Worm (Caenorhabditis elegans): ENCODE results near the gene K06A4.6.

The K06A4.6 gene

ce11 chrV:9503152-9503817 lies 22.8 kb upstream of the K06A4.6 start (continued):
- TF ChIP-seq ces-1 (GFP tag; optimal IDR thresholded peaks at IDR 0.05) (peak; percentile 67), elt-1 (tag; optimal IDR thresholded peaks at IDR 0.05; ENCODE audit: borderline replicate concordance, insufficient read depth) (no peak)

ce11 chrV:9500826-9501451 lies 20.5 kb upstream of the K06A4.6 start, which contains the start of gene swt-5:
swt-5 (plus strand) TSS chrV:9501401.
- TF ChIP-seq nhr-28 (tag; optimal IDR thresholded peaks at IDR 0.05), result no peak
- TF ChIP-seq unc-120 (tag; optimal IDR thresholded peaks at IDR 0.05; ENCODE audit: poor library complexity, severe bottlenecking), result no peak
- TF ChIP-seq ceh-39 (tag; optimal IDR thresholded peaks at IDR 0.05), result no peak
- TF ChIP-seq ceh-83 (GFP tag; optimal IDR thresholded peaks at IDR 0.05), result no peak
- TF ChIP-seq sem-2 (GFP tag; optimal IDR thresholded peaks at IDR 0.05), result no peak
- TF ChIP-seq ceh-43 (GFP tag; optimal IDR thresholded peaks at IDR 0.05), result no peak
- no peak for TF ChIP-seq lsy-2 (tag; optimal IDR thresholded peaks at IDR 0.05)
- no peak for TF ChIP-seq mls-2 (tag; optimal IDR thresholded peaks at IDR 0.05)
- TF ChIP-seq nhr-12 (tag; optimal IDR thresholded peaks at IDR 0.05), result no peak
- no peak for TF ChIP-seq lin-32 (GFP tag; optimal IDR thresholded peaks at IDR 0.05)
- TF ChIP-seq mab-5 (tag; optimal IDR thresholded peaks at IDR 0.05), result no peak
- no peak for TF ChIP-seq tbx-8 (GFP tag; optimal IDR thresholded peaks at IDR 0.05)
- TF ChIP-seq flh-1 (GFP tag; optimal IDR thresholded peaks at IDR 0.05), result no peak
- TF ChIP-seq elt-1 (tag; optimal IDR thresholded peaks at IDR 0.05; ENCODE audit: borderline replicate concordance, insufficient read depth), result no peak
- no peak for TF ChIP-seq ham-2 (GFP tag; optimal IDR thresholded peaks at IDR 0.05)
- no peak for TF ChIP-seq elt-3 (tag; optimal IDR thresholded peaks at IDR 0.05)
- no peak for TF ChIP-seq ztf-11 (tag; optimal IDR thresholded peaks at IDR 0.05)
- no peak for TF ChIP-seq bed-3 (GFP tag; optimal IDR thresholded peaks at IDR 0.05)

- TF ChIP-seq ceh-39 (tag; optimal IDR thresholded peaks at IDR 0.05) (no peak), ces-1 (GFP tag; optimal IDR thresholded peaks at IDR 0.05) (no peak)
Measured at ce11 chrV:9499295-9499694, 18.8 kb upstream of the K06A4.6 start.

- TF ChIP-seq ceh-83 (GFP tag; optimal IDR thresholded peaks at IDR 0.05), result no peak
- TF ChIP-seq unc-39 (tag; optimal IDR thresholded peaks at IDR 0.05), result no peak
- no peak for TF ChIP-seq lsy-2 (tag; optimal IDR thresholded peaks at IDR 0.05)
- no peak for TF ChIP-seq M03D4.4 (tag; optimal IDR thresholded peaks at IDR 0.05)
- no peak for TF ChIP-seq ces-1 (GFP tag; optimal IDR thresholded peaks at IDR 0.05)
- no peak for TF ChIP-seq nhr-12 (tag; optimal IDR thresholded peaks at IDR 0.05)
Measured at ce11 chrV:9496742-9497141, 16.3 kb upstream of the K06A4.6 start, which contains the start of gene gsnl-1. gsnl-1 (plus strand) TSS chrV:9497042.

- no peak for TF ChIP-seq tbx-8 (GFP tag; optimal IDR thresholded peaks at IDR 0.05)
- TF ChIP-seq mep-1 (tag; optimal IDR thresholded peaks at IDR 0.05), result no peak
- no peak for TF ChIP-seq nhr-2 (tag; optimal IDR thresholded peaks at IDR 0.05)
- no peak for TF ChIP-seq unc-62 (GFP tag; optimal IDR thresholded peaks at IDR 0.05)
- no peak for TF ChIP-seq mls-2 (tag; optimal IDR thresholded peaks at IDR 0.05)
- no peak for TF ChIP-seq pha-4 (tag; optimal IDR thresholded peaks at IDR 0.05)
- no peak for TF ChIP-seq sptf-1 (tag; optimal IDR thresholded peaks at IDR 0.05)
- no peak for TF ChIP-seq ces-1 (GFP tag; optimal IDR thresholded peaks at IDR 0.05)
- TF ChIP-seq ham-2 (GFP tag; optimal IDR thresholded peaks at IDR 0.05), result no peak
- no peak for TF ChIP-seq nhr-237 (tag; optimal IDR thresholded peaks at IDR 0.05)
Measured at ce11 chrV:9492460-9492859, 12.0 kb upstream of the K06A4.6 start.

ce11 chrV:9491440-9492160 lies 11.1 kb upstream of the K06A4.6 start, which contains the start of gene K06A4.7:
K06A4.7 (minus strand) TSS chrV:9491490.
- TF ChIP-seq sptf-1 (tag; optimal IDR thresholded peaks at IDR 0.05), result no peak
- no peak for TF ChIP-seq mab-5 (tag; optimal IDR thresholded peaks at IDR 0.05)
- TF ChIP-seq bed-3 (GFP tag; optimal IDR thresholded peaks at IDR 0.05), result no peak
- no peak for TF ChIP-seq snpc-4 (tag; optimal IDR thresholded peaks at IDR 0.05)
- TF ChIP-seq blmp-1 (tag; optimal IDR thresholded peaks at IDR 0.05), result no peak
- TF ChIP-seq mep-1 (tag; optimal IDR thresholded peaks at IDR 0.05), result no peak
- no peak for TF ChIP-seq unc-39 (tag; optimal IDR thresholded peaks at IDR 0.05)
- no peak for TF ChIP-seq drap-1 (GFP tag; optimal IDR thresholded peaks at IDR 0.05)
- no peak for TF ChIP-seq ceh-39 (tag; optimal IDR thresholded peaks at IDR 0.05)

Measured in whole organism, mixed stage, embryonic.